Fruit fly (Drosophila melanogaster) whole organism, prepupa: ENCODE data around the gene CG32344.

Experiments used
- CG11762 ChIP-seq: fragments of 200-800 bp; sonication (Bioruptor generic); optimal IDR thresholded peaks from 3 replicates; lab custom pipeline; 2016; ENCODE audit warnings: missing biosample characterization, missing genetic modification characterization; ENCODE audit not compliant: insufficient read depth
- CG11902 ChIP-seq: fragments of 200-800 bp; sonication (Bioruptor generic); optimal IDR thresholded peaks from 3 replicates; lab custom pipeline; 2016; ENCODE audit warnings: missing biosample characterization, missing genetic modification characterization
- CG15336 ChIP-seq: fragments of 200-800 bp; sonication (Bioruptor generic); IDR thresholded peaks from 2 replicates; pipeline ENCODE4 v1.3.6; 2022; ENCODE audit warnings: missing biosample characterization, missing genetic modification characterization
- CG3032 ChIP-seq: fragments of 200-800 bp; optimal IDR thresholded peaks from 2 replicates; lab custom pipeline; 2019; ENCODE audit warnings: missing biosample characterization, mild to moderate bottlenecking, missing genetic modification characterization, moderate library complexity
- CG32006 ChIP-seq: fragments of 200-800 bp; sonication (Bioruptor generic); optimal IDR thresholded peaks from 3 replicates; lab custom pipeline; 2017; ENCODE audit warnings: missing biosample characterization, mild to moderate bottlenecking, missing genetic modification characterization
- CG34406 ChIP-seq: fragments of 200-800 bp; sonication (Bioruptor generic); optimal IDR thresholded peaks from 3 replicates; lab custom pipeline; 2016; ENCODE audit warnings: missing biosample characterization, missing genetic modification characterization
- CG3919 ChIP-seq: fragments of 200-800 bp; sonication (Bioruptor generic); optimal IDR thresholded peaks from 3 replicates; lab custom pipeline; 2016; ENCODE audit warnings: missing biosample characterization, missing genetic modification characterization
- CG4318 ChIP-seq: fragments of 200-800 bp; sonication (Bioruptor generic); optimal IDR thresholded peaks from 3 replicates; lab custom pipeline; 2017; ENCODE audit warnings: missing biosample characterization, mild to moderate bottlenecking, missing genetic modification characterization
- CG6163 ChIP-seq: fragments of 200-800 bp; sonication (Bioruptor generic); IDR thresholded peaks from 3 replicates; pipeline ENCODE4 v1.3.6; 2022; ENCODE audit warnings: missing biosample characterization, missing genetic modification characterization
- CG6276 ChIP-seq: fragments of 200-800 bp; sonication (Bioruptor generic); optimal IDR thresholded peaks from 2 replicates; lab custom pipeline; 2017; ENCODE audit warnings: missing biosample characterization, mild to moderate bottlenecking, missing genetic modification characterization
- CG6808 ChIP-seq: fragments of 200-800 bp; sonication (Bioruptor generic); optimal IDR thresholded peaks from 3 replicates; lab custom pipeline; 2017; ENCODE audit warnings: missing biosample characterization, missing genetic modification characterization, mild to moderate bottlenecking, moderate library complexity, missing genetic modification reagents
- CG6854 ChIP-seq: fragments of 200-800 bp; sonication (Bioruptor generic); optimal IDR thresholded peaks from 2 replicates; lab custom pipeline; 2017; ENCODE audit warnings: missing biosample characterization, mild to moderate bottlenecking, missing genetic modification characterization
- CG8119 ChIP-seq: fragments of 200-800 bp; sonication (Bioruptor generic); IDR thresholded peaks from 3 replicates; pipeline ENCODE4 v1.3.6; 2022; ENCODE audit warnings: missing biosample characterization, missing genetic modification characterization
- CG8319 ChIP-seq: fragments of 200-800 bp; sonication (Bioruptor generic); optimal IDR thresholded peaks from 3 replicates; lab custom pipeline; 2016; ENCODE audit warnings: missing biosample characterization, missing genetic modification characterization
- CG8632 ChIP-seq: fragments of 200-800 bp; sonication (Bioruptor generic); optimal IDR thresholded peaks from 3 replicates; lab custom pipeline; 2016; ENCODE audit warnings: missing biosample characterization, missing genetic modification characterization
- Eip78C ChIP-seq: fragments of 200-800 bp; sonication (Bioruptor generic); peaks from one replicate; lab custom pipeline; 2016; ENCODE audit warnings: missing biosample characterization, missing genetic modification characterization
- Eip93F ChIP-seq: fragments of 200-800 bp; sonication (Bioruptor generic); optimal IDR thresholded peaks from 2 replicates; lab custom pipeline; 2016; ENCODE audit warnings: missing biosample characterization, mild to moderate bottlenecking, missing genetic modification characterization
- Ets96B ChIP-seq: fragments of 200-800 bp; optimal IDR thresholded peaks from 2 replicates; lab custom pipeline; 2019; ENCODE audit warnings: missing biosample characterization, mild to moderate bottlenecking, missing genetic modification characterization, moderate library complexity
- Hr38 ChIP-seq: sonication (Bioruptor generic); optimal IDR thresholded peaks from 2 replicates; lab custom pipeline; 2016; ENCODE audit warnings: missing biosample characterization, missing genetic modification characterization
- Lpt ChIP-seq: fragments of 200-800 bp; sonication (Bioruptor generic); optimal IDR thresholded peaks from 3 replicates; lab custom pipeline; 2016; ENCODE audit warnings: missing biosample characterization, missing genetic modification characterization
- Met ChIP-seq: fragments of 200-800 bp; sonication (Bioruptor generic); optimal IDR thresholded peaks from 3 replicates; lab custom pipeline; 2016; ENCODE audit warnings: missing biosample characterization, missing genetic modification characterization
- Sox102F ChIP-seq: fragments of 200-800 bp; sonication (Bioruptor generic); optimal IDR thresholded peaks from 2 replicates; lab custom pipeline; 2016; ENCODE audit warnings: missing biosample characterization, mild to moderate bottlenecking, missing genetic modification characterization
- Sox14 ChIP-seq: fragments of 200-800 bp; sonication (Bioruptor generic); optimal IDR thresholded peaks from 3 replicates; lab custom pipeline; 2016; ENCODE audit warnings: missing biosample characterization, missing genetic modification characterization
- achi ChIP-seq: fragments of 200-800 bp; sonication (Bioruptor generic); optimal IDR thresholded peaks from 3 replicates; lab custom pipeline; 2016; ENCODE audit warnings: missing biosample characterization, missing genetic modification characterization
- dac ChIP-seq: fragments of 200-800 bp; sonication (Bioruptor generic); optimal IDR thresholded peaks from 2 replicates; lab custom pipeline; 2017; ENCODE audit warnings: missing biosample characterization, mild to moderate bottlenecking, missing genetic modification characterization
- dsx ChIP-seq: fragments of 200-800 bp; optimal IDR thresholded peaks from 3 replicates; lab custom pipeline; 2019; ENCODE audit warnings: missing biosample characterization, mild to moderate bottlenecking, missing genetic modification characterization, moderate library complexity; ENCODE audit not compliant: poor library complexity, severe bottlenecking
- fkh ChIP-seq: fragments of 200-800 bp; sonication (Bioruptor generic); optimal IDR thresholded peaks from 3 replicates; lab custom pipeline; 2017; ENCODE audit warnings: missing biosample characterization, mild to moderate bottlenecking, missing genetic modification characterization, moderate library complexity
- net ChIP-seq: fragments of 200-800 bp; sonication (Bioruptor generic); optimal IDR thresholded peaks from 3 replicates; lab custom pipeline; 2016; ENCODE audit warnings: missing biosample characterization, missing genetic modification characterization
- pdm3 ChIP-seq: fragments of 200-800 bp; sonication (Bioruptor generic); optimal IDR thresholded peaks from 3 replicates; lab custom pipeline; 2016; ENCODE audit warnings: missing biosample characterization, missing genetic modification characterization
- spab ChIP-seq: fragments of 200-800 bp; sonication (Bioruptor generic); optimal IDR thresholded peaks from 2 replicates; lab custom pipeline; 2017; ENCODE audit warnings: missing biosample characterization, mild to moderate bottlenecking, missing genetic modification characterization, missing genetic modification reagents
- ss ChIP-seq, 2 experiments: fragments of 200-800 bp; sonication (Bioruptor generic); optimal IDR thresholded peaks; 2 replicates in 1 of 2; 3 replicates in 1 of 2; lab custom pipeline; 2017 to 2018; ENCODE audit warnings: mild to moderate bottlenecking in 2 of 2, missing biosample characterization in 2 of 2, missing genetic modification characterization in 2 of 2, moderate library complexity in 1 of 2
- topi ChIP-seq: fragments of 200-800 bp; sonication (Bioruptor generic); optimal IDR thresholded peaks from 3 replicates; lab custom pipeline; 2016; ENCODE audit warnings: missing biosample characterization, missing genetic modification characterization

The CG32344 gene

DNA sequence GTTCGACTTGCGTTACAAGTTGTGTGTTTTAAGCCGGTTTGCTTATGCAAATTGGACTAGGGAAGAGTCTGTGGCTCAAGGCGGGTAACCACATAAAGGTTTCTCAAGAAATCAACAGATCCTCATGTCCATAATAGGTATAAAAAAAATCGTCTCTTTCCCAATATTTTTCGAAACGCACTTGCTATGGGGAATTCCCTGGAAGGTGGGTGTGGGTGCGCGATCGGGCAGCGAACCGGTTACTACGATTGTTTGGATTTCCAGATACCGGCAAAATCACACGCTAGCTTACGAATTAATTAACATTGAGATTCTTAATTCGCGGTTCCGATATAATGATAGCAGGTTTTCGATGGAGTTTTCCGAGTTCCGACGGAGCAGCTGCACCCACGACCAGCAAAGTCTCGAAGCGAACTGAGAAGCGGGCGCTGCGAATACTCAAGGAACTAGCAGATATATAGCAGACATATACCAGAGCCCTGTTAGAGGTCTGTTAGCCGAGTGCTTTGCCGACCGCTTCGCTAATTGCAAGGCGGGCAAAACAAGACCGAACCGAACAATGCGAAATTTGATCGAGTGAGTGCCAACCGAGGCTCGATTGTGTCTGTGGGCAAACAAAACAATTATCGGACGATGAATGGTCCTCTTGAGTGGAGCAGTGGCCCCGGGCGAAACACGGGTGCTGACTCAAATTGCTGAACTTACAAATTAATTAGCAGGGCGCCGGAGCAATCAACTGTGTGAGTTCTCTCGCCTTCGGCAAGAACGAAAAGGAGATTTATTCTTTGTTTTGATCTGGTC, 16.7 kb upstream of the CG32344 start:
- TF ChIP-seq dac: no peak
- no peak for TF ChIP-seq CG3032
- TF ChIP-seq CG15336: peak; percentile 19; the same call in 1 of the 2 replicates
- TF ChIP-seq CG6163 (GFP tag; lab: Robert Waterston, UW): peak; percentile 52; the same call in 2 of the 3 replicates
- TF ChIP-seq ss (GFP tag; optimal IDR thresholded peaks at IDR 0.05; lab: Kevin White, UChicago): peak in 1 of 2 experiments; percentile 10
- no peak for TF ChIP-seq net (GFP tag; lab: Kevin White, UChicago)
- peak; percentile 27 for TF ChIP-seq Eip78C (GFP tag; lab: Kevin White, UChicago)

DNA sequence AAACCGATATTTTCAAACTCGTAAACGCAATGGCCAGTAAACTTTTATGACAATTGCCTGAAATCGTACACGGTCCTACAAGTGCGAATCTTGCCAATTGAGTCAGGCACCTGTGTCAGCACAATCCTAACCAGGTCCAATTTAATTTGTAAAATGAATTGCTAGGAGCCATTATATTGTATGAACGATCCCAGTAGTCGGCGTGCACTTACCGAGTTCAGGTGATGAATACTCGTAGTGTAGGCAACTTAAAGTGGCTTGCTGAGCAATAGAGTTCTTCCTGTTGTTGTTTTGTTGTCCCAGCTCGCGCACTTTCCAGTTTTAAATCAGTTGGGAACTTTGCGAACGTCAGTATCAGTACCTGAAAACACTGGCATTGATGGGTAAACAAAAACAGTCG, 16.0 kb upstream of the CG32344 start:
- no peak for TF ChIP-seq net (GFP tag; lab: Kevin White, UChicago)
- no peak for TF ChIP-seq topi
- TF ChIP-seq achi (GFP tag; lab: Kevin White, UChicago): no peak
- TF ChIP-seq Sox14 (GFP tag; lab: Kevin White, UChicago): no peak
- TF ChIP-seq CG11762 (GFP tag; lab: Kevin White, UChicago): no peak
- no peak for TF ChIP-seq CG34406 (GFP tag; lab: Kevin White, UChicago)
- no peak for TF ChIP-seq CG6854 (GFP tag; lab: Kevin White, UChicago)
- no peak for TF ChIP-seq CG8632
- no peak for TF ChIP-seq Ets96B (tag; lab: Kevin White, UChicago)
- no peak for TF ChIP-seq pdm3

DNA sequence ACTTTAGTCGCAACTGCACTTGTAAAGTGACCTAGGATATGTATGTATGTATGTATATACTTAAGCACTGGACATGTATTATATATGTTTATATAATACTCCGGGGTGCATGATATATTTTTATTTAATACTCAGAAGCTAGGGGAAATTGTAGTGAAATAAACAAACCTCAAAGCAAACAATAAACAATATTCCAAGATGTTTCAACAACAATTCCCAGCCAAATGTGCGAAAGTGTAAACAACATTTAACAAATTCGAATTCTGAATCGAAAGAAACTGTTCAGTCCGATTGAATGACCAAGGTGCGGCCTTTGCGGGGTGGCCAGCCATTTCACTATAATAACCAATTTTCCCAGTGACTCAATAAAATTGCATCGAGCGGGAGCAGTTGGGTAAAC, 15.6 kb upstream of the CG32344 start:
- TF ChIP-seq CG6854 (GFP tag; lab: Kevin White, UChicago) (no peak), CG4318 (GFP tag; lab: Kevin White, UChicago) (no peak), CG3919 (GFP tag; lab: Kevin White, UChicago) (no peak), CG32006 (GFP tag; lab: Kevin White, UChicago) (no peak), Sox102F (GFP tag; lab: Kevin White, UChicago) (no peak), topi (no peak), dac (no peak), CG11902 (GFP tag; lab: Kevin White, UChicago) (no peak), CG6808 (GFP tag; lab: Kevin White, UChicago) (no peak), spab (GFP tag; lab: Kevin White, UChicago) (no peak), Hr38 (GFP tag; lab: Kevin White, UChicago) (no peak)

DNA sequence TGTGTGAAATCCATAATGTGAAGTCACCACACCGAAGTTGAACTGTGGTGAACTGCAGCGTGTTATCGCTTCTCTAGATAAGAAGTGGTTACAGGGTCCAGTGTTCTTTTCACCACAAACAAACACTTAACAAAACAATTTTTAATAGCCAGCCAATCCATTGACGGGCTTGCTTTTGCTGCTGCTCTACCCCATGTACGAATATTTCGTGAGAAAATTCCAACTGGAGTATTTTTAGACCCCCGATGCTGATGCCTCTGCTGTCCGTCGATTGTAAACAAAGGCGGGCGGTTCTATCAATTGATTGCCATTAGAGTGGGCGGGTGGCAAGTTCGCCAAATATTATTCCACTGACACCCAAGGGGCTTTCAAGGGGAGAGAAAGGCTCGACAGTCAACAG, 14.6 kb upstream of the CG32344 start:
- TF ChIP-seq CG6163 (GFP tag; lab: Robert Waterston, UW) (0 out of 3 replicates have a peak, but pooled peaks have one; percentile 13), CG6854 (GFP tag; lab: Kevin White, UChicago) (no peak), Met (GFP tag; lab: Kevin White, UChicago) (no peak)

DNA sequence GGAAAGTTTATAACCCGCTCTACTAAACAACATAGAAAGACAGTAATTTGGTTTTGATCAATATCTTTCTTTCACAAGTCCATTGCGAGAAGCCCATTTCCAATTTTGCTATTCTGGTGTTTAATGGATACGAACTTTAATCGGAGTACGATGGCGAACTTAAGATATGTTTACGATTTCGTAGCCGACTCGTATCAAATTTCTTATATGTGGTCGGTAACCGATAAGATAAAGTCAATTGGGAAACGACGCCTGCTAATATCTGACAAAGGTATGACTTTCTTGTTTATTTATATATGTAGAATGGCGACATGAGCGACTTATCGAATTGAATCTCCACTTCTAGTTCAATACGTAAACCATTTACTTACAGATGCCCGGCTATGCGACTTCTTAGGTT, 13.6 kb upstream of the CG32344 start:
- no peak for TF ChIP-seq topi
- peak; percentile 30 for TF ChIP-seq Eip93F
- TF ChIP-seq achi (GFP tag; lab: Kevin White, UChicago): no peak
- TF ChIP-seq, all 60 proteins: peak for 1

DNA sequence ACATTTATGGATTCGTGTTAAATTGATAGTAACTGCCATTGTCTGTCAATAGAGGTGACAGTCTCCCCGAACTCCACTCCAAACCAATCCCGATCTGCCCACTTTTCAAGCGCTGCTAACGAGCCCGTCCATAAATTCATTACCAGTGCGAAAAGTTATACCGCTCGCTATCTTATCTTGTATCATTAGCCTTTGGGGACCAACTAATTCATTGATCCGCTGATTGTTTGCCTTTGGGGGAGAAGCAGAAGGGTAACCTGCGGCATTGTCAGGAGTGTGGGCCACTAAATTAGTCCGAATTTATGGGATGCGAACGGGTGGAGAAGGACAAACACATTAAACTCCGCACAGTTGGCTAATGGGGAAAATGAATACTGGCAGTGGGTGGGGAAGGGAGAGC, 12.6 kb upstream of the CG32344 start:
- TF ChIP-seq dsx (GFP tag; lab: Kevin White, UChicago) (no peak), CG6854 (GFP tag; lab: Kevin White, UChicago) (no peak), CG6276 (GFP tag; lab: Kevin White, UChicago) (no peak), CG8319 (GFP tag; lab: Kevin White, UChicago) (no peak), CG6163 (GFP tag; lab: Robert Waterston, UW) (no peak), CG3032 (no peak), fkh (no peak), CG8119 (no peak), Lpt (GFP tag; lab: Kevin White, UChicago) (no peak), CG11902 (GFP tag; lab: Kevin White, UChicago) (no peak), achi (GFP tag; lab: Kevin White, UChicago) (no peak)
